Worm (Caenorhabditis elegans): ENCODE measurements around the gene pph-1.
A peak's percentile ranks its signal among the peaks of the same experiment; 100 is the strongest.

pph-1 gene

DNA sequence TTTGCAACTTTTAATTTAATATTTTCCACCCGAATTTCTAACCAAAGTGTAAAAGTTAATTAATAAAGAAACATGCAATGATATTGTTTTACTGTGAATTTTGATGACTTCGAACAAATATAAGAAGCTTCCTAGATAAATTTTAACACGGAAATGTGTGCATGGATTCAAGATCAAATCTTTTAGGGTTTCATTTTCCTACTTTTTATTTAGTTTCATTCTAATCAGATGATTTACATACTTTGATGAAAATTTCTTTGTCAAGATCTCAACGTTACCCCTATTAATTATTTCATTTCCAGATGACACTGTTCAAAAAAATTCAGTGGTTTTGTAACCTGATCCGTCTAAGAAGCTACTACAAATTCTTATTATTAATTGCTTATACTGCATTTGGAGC is 35.1 kb upstream of the pph-1 start, which contains the start of gene twk-12:
TSS of gene twk-12 (plus strand) at position 301 of the 400 bp plus-strand sequence.
- TF ChIP-seq xnd-1 (tag; optimal IDR thresholded peaks at IDR 0.05) (no peak), aptf-3 (GFP tag; IDR thresholded peaks at IDR 0.05) (no peak), F22D6.2 (tag; optimal IDR thresholded peaks at IDR 0.05) (no peak), let-607 (tag; optimal IDR thresholded peaks at IDR 0.05) (no peak), tlf-1 (GFP tag; optimal IDR thresholded peaks at IDR 0.05) (no peak), him-1 (tag; optimal IDR thresholded peaks at IDR 0.05) (no peak), somi-1 (GFP tag; optimal IDR thresholded peaks at IDR 0.05) (no peak), ztf-18 (tag; optimal IDR thresholded peaks at IDR 0.05) (no peak), ceh-100 (GFP tag; IDR thresholded peaks at IDR 0.05) (no peak), snpc-4 (GFP tag; optimal IDR thresholded peaks at IDR 0.05) (no peak), snpc-4 (tag; optimal IDR thresholded peaks at IDR 0.05) (no peak), zfh-2 (GFP tag; conservative IDR thresholded peaks at IDR 0.05) (no peak), nhr-179 (tag; optimal IDR thresholded peaks at IDR 0.05) (no peak), ama-1 (optimal IDR thresholded peaks at IDR 0.05) (no peak), ama-1 (GFP tag; optimal IDR thresholded peaks at IDR 0.05) (no peak)

DNA sequence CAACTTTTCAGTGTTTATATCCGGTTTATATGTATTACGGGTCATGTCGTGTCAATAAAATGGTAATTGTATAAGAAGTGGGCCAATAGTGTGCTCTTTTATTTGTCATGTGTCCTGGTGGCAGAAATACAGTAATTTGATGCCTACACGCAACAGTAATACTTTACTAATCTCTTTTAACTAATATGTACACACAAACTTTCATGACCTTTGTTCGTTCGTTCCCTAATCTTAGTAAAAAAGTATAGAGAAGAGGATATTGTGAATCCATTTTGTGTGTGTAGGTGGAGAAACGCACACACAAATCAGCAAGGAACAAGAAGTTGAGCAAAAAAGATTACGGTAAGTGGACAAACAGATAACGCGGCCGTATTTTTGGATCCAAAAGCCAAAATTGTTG is 31.5 kb upstream of the pph-1 start:
- TF ChIP-seq rcor-1 (GFP tag; IDR thresholded peaks at IDR 0.05), result no peak
- no peak for TF ChIP-seq rec-8 (tag; optimal IDR thresholded peaks at IDR 0.05)
- no peak for TF ChIP-seq fkh-3 (tag; optimal IDR thresholded peaks at IDR 0.05)
- no peak for TF ChIP-seq sptf-2 (GFP tag; optimal IDR thresholded peaks at IDR 0.05)
- TF ChIP-seq lag-1 (GFP tag; IDR thresholded peaks at IDR 0.05), result no peak
- no peak for TF ChIP-seq mcd-1 (GFP tag; IDR thresholded peaks at IDR 0.05)
- no peak for TF ChIP-seq K12H6.12 (tag; optimal IDR thresholded peaks at IDR 0.05)
- no peak for TF ChIP-seq Y53F4B.3 (GFP tag; IDR thresholded peaks at IDR 0.05)
- TF ChIP-seq pha-4 (tag; optimal IDR thresholded peaks at IDR 0.05), result no peak
- TF ChIP-seq cebp-2 (GFP tag; IDR thresholded peaks at IDR 0.05), result no peak
- no peak for TF ChIP-seq nfya-2 (GFP tag; IDR thresholded peaks at IDR 0.05)
- TF ChIP-seq ccch-3 (GFP tag; optimal IDR thresholded peaks at IDR 0.05), result no peak
- TF ChIP-seq B0336.3 (GFP tag; IDR thresholded peaks at IDR 0.05), result no peak
- TF ChIP-seq xnd-1 (tag; optimal IDR thresholded peaks at IDR 0.05), result no peak
- TF ChIP-seq hmg-1.2 (GFP tag; IDR thresholded peaks at IDR 0.05), result no peak
- no peak for TF ChIP-seq hmg-20 (GFP tag; IDR thresholded peaks at IDR 0.05)
- TF ChIP-seq sdz-38 (tag; optimal IDR thresholded peaks at IDR 0.05), result no peak
- TF ChIP-seq dox-1 (GFP tag; IDR thresholded peaks at IDR 0.05), result no peak

DNA sequence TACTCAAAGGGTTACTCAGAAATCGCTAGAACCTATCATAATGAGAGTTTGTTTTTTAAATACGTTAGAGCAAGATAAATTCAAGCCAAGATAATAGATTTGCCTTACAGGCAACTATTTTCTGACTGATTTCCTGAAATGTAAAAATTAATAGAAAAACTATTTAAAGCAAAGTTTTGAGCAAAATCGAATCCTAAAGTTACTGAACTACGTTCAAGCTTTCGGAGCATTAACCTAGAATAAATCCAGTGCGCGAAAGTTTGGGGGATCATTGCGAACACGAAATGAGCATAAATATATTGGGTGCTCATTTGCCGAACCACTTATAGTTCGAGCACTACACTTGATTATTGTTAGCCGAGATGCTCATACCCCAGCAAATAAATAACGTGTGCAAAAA is 30.7 kb upstream of the pph-1 start, which contains the start of gene ceh-22:
TSS of gene ceh-22 (plus strand) at position 301 of the 400 bp plus-strand sequence.
- TF ChIP-seq T07F8.4 (tag; optimal IDR thresholded peaks at IDR 0.05) (no peak), gei-17 (GFP tag; optimal IDR thresholded peaks at IDR 0.05) (no peak), chd-7 (tag; optimal IDR thresholded peaks at IDR 0.05) (no peak), ceh-27 (GFP tag; optimal IDR thresholded peaks at IDR 0.05) (no peak), F33H1.4 (GFP tag; IDR thresholded peaks at IDR 0.05) (no peak)

DNA sequence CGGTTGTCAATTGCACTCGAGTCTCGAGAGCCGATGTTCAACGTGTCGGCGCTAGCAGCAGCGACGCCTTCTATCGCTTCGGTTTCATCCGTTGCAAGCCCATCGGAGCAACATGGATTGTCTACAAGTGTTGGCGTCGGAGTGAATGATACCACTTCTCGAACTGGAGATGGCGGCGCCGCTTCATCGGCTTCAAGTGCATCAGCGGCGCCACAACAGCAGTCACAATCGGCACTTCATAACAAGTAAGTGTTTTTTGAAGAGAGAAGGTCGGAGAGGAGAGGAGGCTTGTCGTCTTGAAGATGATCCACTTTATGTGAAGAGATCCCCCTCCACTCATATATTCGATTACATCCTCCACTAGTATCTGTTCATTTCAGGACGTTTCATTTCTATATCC is 29.7 kb upstream of the pph-1 start:
- TF ChIP-seq dpl-1 (GFP tag; optimal IDR thresholded peaks at IDR 0.05), result no peak
- peak; percentile 69; the same call in 1 of the 2 replicates for TF ChIP-seq sea-2 (GFP tag; IDR thresholded peaks at IDR 0.05)
- no peak for TF ChIP-seq dox-1 (GFP tag; IDR thresholded peaks at IDR 0.05)
- no peak for TF ChIP-seq Y67H2A.10 (GFP tag; conservative IDR thresholded peaks at IDR 0.05)
- no peak for TF ChIP-seq F33H1.4 (GFP tag; IDR thresholded peaks at IDR 0.05)
- peak; percentile 83 for TF ChIP-seq ceh-27 (GFP tag; optimal IDR thresholded peaks at IDR 0.05)
- TF ChIP-seq egl-18 (GFP tag; IDR thresholded peaks at IDR 0.05), result no peak
- no peak for TF ChIP-seq Y53G8AR.9 (GFP tag; conservative IDR thresholded peaks at IDR 0.05)
